Fruit fly (Drosophila melanogaster): Measurements from ENCODE around the gene zuc.
"Not testable (repeated sequence)": the region's sequence is repeated elsewhere in the genome, so short reads cannot be mapped to it uniquely, and the experiment has no call there.

zuc gene

DNA sequence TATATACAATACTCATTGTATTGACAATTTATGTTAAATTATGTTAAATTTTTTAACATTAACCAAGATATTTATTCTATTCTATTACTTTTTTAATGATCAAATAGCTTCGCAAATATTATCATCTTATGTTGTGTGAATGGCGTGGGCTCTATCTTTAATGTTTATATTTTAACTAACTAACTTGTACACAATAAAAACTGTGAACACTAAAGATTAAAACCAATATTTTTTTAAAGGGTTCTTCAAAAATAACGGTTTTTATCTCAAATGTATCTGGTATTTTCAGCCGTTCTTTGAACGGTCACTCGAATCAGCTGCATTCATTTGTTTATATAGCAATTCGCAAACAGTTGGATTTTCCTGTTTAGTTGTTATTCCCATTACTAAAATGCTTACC is 2.9 kb upstream of the zuc start, which contains the start of gene Ada1-2:
Gene Ada1-2 (plus strand): TSS at position 301 of the 400 bp plus-strand sequence.
- not testable (repeated sequence) for TF ChIP-seq Smox (GFP tag; optimal IDR thresholded peaks at IDR 0.05); CG6854 (GFP tag; optimal IDR thresholded peaks at IDR 0.05); CG3032 (tag; optimal IDR thresholded peaks at IDR 0.05)

DNA sequence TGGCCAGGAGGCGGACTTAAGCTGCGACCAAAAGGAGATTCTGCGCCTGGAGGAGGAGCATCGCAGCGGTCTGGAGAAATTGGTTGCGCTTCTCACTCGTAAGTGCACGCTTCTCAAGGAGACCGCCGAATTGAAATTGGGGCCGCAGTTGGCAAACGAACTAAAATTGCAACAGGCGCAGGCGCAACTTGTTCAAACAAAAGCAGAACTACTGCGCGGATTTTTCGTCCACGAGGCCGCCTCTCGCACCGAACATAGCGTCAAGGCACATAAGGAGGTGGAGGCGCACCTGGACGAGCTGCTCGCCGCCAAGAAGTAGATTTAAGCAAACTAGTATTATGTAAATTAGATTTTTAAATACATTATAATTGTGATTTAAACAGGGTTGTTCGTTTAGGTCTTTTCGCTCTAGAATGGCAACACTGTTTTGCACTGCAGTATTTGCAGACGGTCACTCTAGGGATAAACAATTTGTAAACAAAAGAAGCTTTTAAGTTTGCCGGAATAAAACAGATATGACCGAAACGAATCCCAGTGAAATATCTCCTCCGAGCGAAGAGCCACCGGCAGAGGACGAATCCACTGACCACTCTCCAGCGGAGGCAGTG is 880 bp upstream of the zuc start, which contains the start of gene escl:
Gene escl (plus strand): TSS at position 470 of the 608 bp plus-strand sequence.
- TF ChIP-seq Eip75B (GFP tag; optimal IDR thresholded peaks at IDR 0.05), result no peak
- TF ChIP-seq net (GFP tag; optimal IDR thresholded peaks at IDR 0.05), result no peak
- no peak for TF ChIP-seq achi (GFP tag; optimal IDR thresholded peaks at IDR 0.05)
- no peak for TF ChIP-seq CG6854 (GFP tag; optimal IDR thresholded peaks at IDR 0.05)
- no peak for TF ChIP-seq CG34406 (GFP tag; optimal IDR thresholded peaks at IDR 0.05)
- peak; percentile 66 for TF ChIP-seq Sox14 (GFP tag; optimal IDR thresholded peaks at IDR 0.05)
- TF ChIP-seq Hr4 (GFP tag; optimal IDR thresholded peaks at IDR 0.05), result no peak
- no peak for TF ChIP-seq CG8319 (GFP tag; optimal IDR thresholded peaks at IDR 0.05)
- no peak for TF ChIP-seq topi (GFP tag; optimal IDR thresholded peaks at IDR 0.05)
- no peak for TF ChIP-seq fd59A (GFP tag; optimal IDR thresholded peaks at IDR 0.05)
- TF ChIP-seq CG11762 (GFP tag; optimal IDR thresholded peaks at IDR 0.05; ENCODE audit: insufficient read depth), result no peak
- no peak for TF ChIP-seq CG15336 (GFP tag; IDR thresholded peaks at IDR 0.05)
- TF ChIP-seq svp (GFP tag), result no peak
- TF ChIP-seq Sox102F (GFP tag; optimal IDR thresholded peaks at IDR 0.05), result no peak
- TF ChIP-seq esn (GFP tag; optimal IDR thresholded peaks at IDR 0.05), result peak; percentile 3
- TF ChIP-seq Eip93F (GFP tag; optimal IDR thresholded peaks at IDR 0.05), result no peak
- no peak for TF ChIP-seq pdm3 (GFP tag; optimal IDR thresholded peaks at IDR 0.05)
- TF ChIP-seq CG8632 (GFP tag; optimal IDR thresholded peaks at IDR 0.05), result no peak
- no peak for TF ChIP-seq Gug (GFP tag; IDR thresholded peaks at IDR 0.05)
- TF ChIP-seq lz (GFP tag; optimal IDR thresholded peaks at IDR 0.05), result no peak
- no peak for TF ChIP-seq cyc (GFP tag; optimal IDR thresholded peaks at IDR 0.05)
- no peak for TF ChIP-seq CG4318 (GFP tag; optimal IDR thresholded peaks at IDR 0.05)
- no peak for TF ChIP-seq spab (GFP tag; optimal IDR thresholded peaks at IDR 0.05)
- peak; percentile 78 for TF ChIP-seq fkh (GFP tag; optimal IDR thresholded peaks at IDR 0.05)
- no peak for TF ChIP-seq CG11902 (GFP tag; optimal IDR thresholded peaks at IDR 0.05)
- TF ChIP-seq Sox15 (GFP tag; optimal IDR thresholded peaks at IDR 0.05), result no peak
- TF ChIP-seq Hr39 (GFP tag; optimal IDR thresholded peaks at IDR 0.05), result no peak
- peak; percentile 18 for TF ChIP-seq CG1621 (tag; optimal IDR thresholded peaks at IDR 0.05)
- TF ChIP-seq dsx (GFP tag; optimal IDR thresholded peaks at IDR 0.05; ENCODE audit: poor library complexity, severe bottlenecking), result peak; percentile 5
- no peak for TF ChIP-seq OdsH (GFP tag; optimal IDR thresholded peaks at IDR 0.05)
- no peak for TF ChIP-seq dac (GFP tag; optimal IDR thresholded peaks at IDR 0.05)
- TF ChIP-seq Ets96B (tag; optimal IDR thresholded peaks at IDR 0.05), result no peak

DNA sequence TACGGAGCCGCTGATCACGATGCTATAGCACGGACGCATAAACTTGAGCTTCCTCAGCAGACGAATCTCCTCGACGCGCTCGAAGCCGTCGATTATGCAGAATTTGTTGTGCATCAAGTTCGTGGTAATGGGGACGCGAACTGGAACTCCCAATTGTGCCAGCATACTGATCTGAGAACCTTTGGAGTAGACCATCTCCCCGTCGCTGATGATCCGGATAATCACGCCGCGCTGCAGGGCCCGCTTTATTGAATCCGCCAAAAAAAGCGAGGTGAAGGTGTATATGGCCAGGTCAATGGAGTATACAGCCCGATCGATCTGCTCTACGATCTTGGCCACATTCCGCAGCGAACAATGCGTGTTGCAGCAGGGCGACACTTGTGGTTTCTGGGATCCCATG is 472 bp downstream of the zuc start:
- no peak for TF ChIP-seq CG8119 (GFP tag; IDR thresholded peaks at IDR 0.05)
- no peak for TF ChIP-seq CG6163 (GFP tag; IDR thresholded peaks at IDR 0.05)
- TF ChIP-seq CG11902 (GFP tag; optimal IDR thresholded peaks at IDR 0.05), result no peak
- no peak for TF ChIP-seq Ets96B (tag; optimal IDR thresholded peaks at IDR 0.05)
- no peak for TF ChIP-seq CG32006 (GFP tag; optimal IDR thresholded peaks at IDR 0.05)
- no peak for TF ChIP-seq vri (GFP tag; optimal IDR thresholded peaks at IDR 0.05)
- TF ChIP-seq CG10631 (GFP tag; optimal IDR thresholded peaks at IDR 0.05), result no peak
- TF ChIP-seq Hr4 (GFP tag; optimal IDR thresholded peaks at IDR 0.05), result no peak
- TF ChIP-seq acj6 (GFP tag; optimal IDR thresholded peaks at IDR 0.05), result no peak

Measured in whole organism, prepupa.